4 fruit fly cellular contexts compared by ENCODE assay signal in the genomic region with DNA sequence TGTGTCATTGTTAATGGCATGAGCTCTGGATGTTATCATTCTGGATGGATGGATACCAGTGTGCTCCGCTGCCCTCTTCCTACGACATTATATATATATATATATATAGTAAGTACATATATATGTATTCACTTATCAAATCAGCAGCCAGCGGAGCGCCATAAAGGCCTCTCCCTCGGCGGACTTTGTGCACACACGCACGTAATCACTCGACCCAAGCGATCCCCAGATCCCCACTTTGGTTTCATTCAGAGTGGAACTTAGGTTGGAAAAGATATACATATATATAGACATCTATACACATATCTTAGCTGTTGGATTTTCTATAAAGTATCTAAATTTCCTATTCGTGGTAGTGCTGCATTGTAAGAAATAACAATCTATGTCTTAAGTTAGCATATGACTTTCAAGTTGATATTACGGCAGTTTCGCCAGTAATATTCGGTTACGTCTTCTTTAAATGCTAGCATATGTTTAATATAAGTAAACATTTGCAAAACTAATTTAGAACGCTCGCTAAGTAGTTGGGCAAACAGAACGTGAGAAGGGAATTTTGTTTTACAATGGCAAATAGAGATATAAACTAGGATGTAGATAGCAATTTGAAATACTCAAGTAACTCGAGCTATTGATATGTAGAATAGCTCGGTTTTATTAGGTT.
TF ChIP-seq lines count a peak whose summit lies in the region.

No protein-coding gene starts in this region.

- TF ChIP-seq CTCF in whole organism, embryonic (GFP tag; optimal IDR thresholded peaks at IDR 0.05; lab: Kevin White, UChicago): no peak

TF ChIP-seq in whole organism, adult, 20 proteins besides CTCF, POLR2A, EP300 and RAD21:
- TF ChIP-seq kay (GFP tag; lab: Kevin White, UChicago; ENCODE audit: borderline replicate concordance) (peak; percentile 66), CG1620 (GFP tag; optimal IDR thresholded peaks at IDR 0.05; lab: Kevin White, UChicago) (no peak)

TF ChIP-seq in whole organism, embryonic, 481 proteins besides CTCF, POLR2A, EP300 and RAD21:
- TF ChIP-seq Med (GFP tag; lab: Kevin White, UChicago) (peak; percentile 70), sens (GFP tag; lab: Kevin White, UChicago) (peak; percentile 19), pita (GFP tag; optimal IDR thresholded peaks at IDR 0.05; lab: Kevin White, UChicago) (no peak), nom (GFP tag; optimal IDR thresholded peaks at IDR 0.05; lab: Kevin White, UChicago) (peak; percentile 75), chinmo (GFP tag; IDR thresholded peaks at IDR 0.05; lab: Robert Waterston, UW; ENCODE audit: partially characterized antibody) (0 out of 4 replicates have a peak, but pooled peaks have one; percentile 12)

TF ChIP-seq in whole organism, prepupa, 60 proteins besides CTCF, POLR2A, EP300 and RAD21:
- TF ChIP-seq ss (GFP tag; optimal IDR thresholded peaks at IDR 0.05; lab: Kevin White, UChicago) (peak; percentile 35 to 49), eg (GFP tag; IDR thresholded peaks at IDR 0.05; lab: Robert Waterston, UW) (0 out of 3 replicates have a peak, but pooled peaks have one; percentile 15), Eip93F (GFP tag; optimal IDR thresholded peaks at IDR 0.05; lab: Kevin White, UChicago) (no peak), Met (GFP tag; optimal IDR thresholded peaks at IDR 0.05; lab: Kevin White, UChicago) (no peak), vri (GFP tag; optimal IDR thresholded peaks at IDR 0.05; lab: Kevin White, UChicago) (no peak), OdsH (GFP tag; optimal IDR thresholded peaks at IDR 0.05; lab: Kevin White, UChicago) (no peak), topi (GFP tag; optimal IDR thresholded peaks at IDR 0.05; lab: Kevin White, UChicago) (no peak), Eip78C (GFP tag; lab: Kevin White, UChicago) (peak; percentile 44), CG6276 (GFP tag; optimal IDR thresholded peaks at IDR 0.05; lab: Kevin White, UChicago) (no peak), Ets21C (GFP tag; optimal IDR thresholded peaks at IDR 0.05; lab: Kevin White, UChicago) (no peak), CG4318 (GFP tag; optimal IDR thresholded peaks at IDR 0.05; lab: Kevin White, UChicago) (no peak), acj6 (GFP tag; optimal IDR thresholded peaks at IDR 0.05; lab: Kevin White, UChicago) (no peak), fkh (GFP tag; optimal IDR thresholded peaks at IDR 0.05; lab: Kevin White, UChicago) (peak; percentile 42), Smox (GFP tag; optimal IDR thresholded peaks at IDR 0.05; lab: Kevin White, UChicago) (no peak), CG16779 (tag; optimal IDR thresholded peaks at IDR 0.05; lab: Kevin White, UChicago) (no peak), CG6808 (GFP tag; optimal IDR thresholded peaks at IDR 0.05; lab: Kevin White, UChicago) (peak; percentile 28), Hr39 (GFP tag; optimal IDR thresholded peaks at IDR 0.05; lab: Kevin White, UChicago) (no peak), Gug (GFP tag; IDR thresholded peaks at IDR 0.05; lab: Robert Waterston, UW) (no peak), Ets96B (tag; optimal IDR thresholded peaks at IDR 0.05; lab: Kevin White, UChicago) (no peak), lz (GFP tag; optimal IDR thresholded peaks at IDR 0.05; lab: Kevin White, UChicago) (no peak), CG3919 (GFP tag; optimal IDR thresholded peaks at IDR 0.05; lab: Kevin White, UChicago) (no peak), CG7368 (GFP tag; optimal IDR thresholded peaks at IDR 0.05; lab: Kevin White, UChicago) (no peak), Blimp-1 (GFP tag; optimal IDR thresholded peaks at IDR 0.05; lab: Kevin White, UChicago) (no peak), salr (GFP tag; optimal IDR thresholded peaks at IDR 0.05; lab: Kevin White, UChicago) (no peak), CG6854 (GFP tag; optimal IDR thresholded peaks at IDR 0.05; lab: Kevin White, UChicago) (no peak), CG31627 (GFP tag; optimal IDR thresholded peaks at IDR 0.05; lab: Kevin White, UChicago) (no peak), svp (GFP tag; lab: Kevin White, UChicago) (peak; percentile 68), Hr4 (GFP tag; optimal IDR thresholded peaks at IDR 0.05; lab: Kevin White, UChicago) (no peak)

TF ChIP-seq in whole organism, pupa, 21 proteins besides CTCF, POLR2A, EP300 and RAD21:
- TF ChIP-seq gl (tag; optimal IDR thresholded peaks at IDR 0.05; lab: Kevin White, UChicago) (peak; percentile 23), CG10348 (GFP tag; IDR thresholded peaks at IDR 0.05; lab: Robert Waterston, UW) (no peak), CG17806 (tag; optimal IDR thresholded peaks at IDR 0.05; lab: Kevin White, UChicago) (no peak), CG4496 (GFP tag; IDR thresholded peaks at IDR 0.05; lab: Robert Waterston, UW) (no peak)
TF ChIP-seq in whole organism, pupa: peak in this region for 1.
